Comparison of ENCODE assay signal across 5 worm cellular contexts in genomic region chrX:12241457-12241856, ce11.
TF ChIP-seq lines count a peak whose summit lies in the region.

TSS of gene cest-3 (plus strand) at chrX:12241646.

TF ChIP-seq in whole organism, L1 larva, 84 proteins besides CTCF, POLR2A, EP300 and RAD21:
- TF ChIP-seq elt-2 (tag; optimal IDR thresholded peaks at IDR 0.05; lab: Kevin White, UChicago), result peak; percentile 19
- no peak for TF ChIP-seq tlp-1 (tag; optimal IDR thresholded peaks at IDR 0.05; lab: Kevin White, UChicago)

TF ChIP-seq in whole organism, L2 larva, 48 proteins besides CTCF, POLR2A, EP300 and RAD21:
- TF ChIP-seq lin-11 (tag; optimal IDR thresholded peaks at IDR 0.05; lab: Kevin White, UChicago) (no peak), fos-1 (tag; optimal IDR thresholded peaks at IDR 0.05; lab: Kevin White, UChicago) (peak; percentile 13), ztf-4 (tag; optimal IDR thresholded peaks at IDR 0.05; lab: Kevin White, UChicago) (no peak), sma-9 (GFP tag; optimal IDR thresholded peaks at IDR 0.05; lab: Kevin White, UChicago) (peak; percentile 7), sma-9 (tag; optimal IDR thresholded peaks at IDR 0.05; lab: Kevin White, UChicago) (no peak)
TF ChIP-seq in whole organism, L2 larva: peak in this region for 2.

TF ChIP-seq in whole organism, L3 larva, 47 proteins besides CTCF, POLR2A, EP300 and RAD21:
- no peak for TF ChIP-seq nhr-76 (tag; optimal IDR thresholded peaks at IDR 0.05; lab: Kevin White, UChicago)
- peak; percentile 50 for TF ChIP-seq pqm-1 (tag; optimal IDR thresholded peaks at IDR 0.05; lab: Kevin White, UChicago)
- TF ChIP-seq pha-4 (tag; optimal IDR thresholded peaks at IDR 0.05; lab: Kevin White, UChicago), result peak; percentile 53
- TF ChIP-seq elt-2 (tag; optimal IDR thresholded peaks at IDR 0.05; lab: Kevin White, UChicago), result peak; percentile 37

TF ChIP-seq in whole organism, L4 larva, 104 proteins besides CTCF, POLR2A, EP300 and RAD21:
- peak; percentile 5 for TF ChIP-seq dve-1 (tag; optimal IDR thresholded peaks at IDR 0.05; lab: Kevin White, UChicago; ENCODE audit: insufficient read depth)
- no peak for TF ChIP-seq F44E2.7 (GFP tag; IDR thresholded peaks at IDR 0.05; lab: Robert Waterston, UW)
- no peak for TF ChIP-seq Y75B8A.6 (GFP tag; IDR thresholded peaks at IDR 0.05; lab: Robert Waterston, UW)
- no peak for TF ChIP-seq egl-27 (tag; optimal IDR thresholded peaks at IDR 0.05; lab: Kevin White, UChicago)
- TF ChIP-seq ZK337.2 (GFP tag; IDR thresholded peaks at IDR 0.05; lab: Robert Waterston, UW), result no peak
- no peak for TF ChIP-seq jun-1 (tag; optimal IDR thresholded peaks at IDR 0.05; lab: Kevin White, UChicago)
- no peak for TF ChIP-seq lin-39 (tag; optimal IDR thresholded peaks at IDR 0.05; lab: Kevin White, UChicago)
- TF ChIP-seq ctbp-1 (GFP tag; IDR thresholded peaks at IDR 0.05; lab: Robert Waterston, UW), result no peak
- TF ChIP-seq mes-2 (tag; optimal IDR thresholded peaks at IDR 0.05; lab: Kevin White, UChicago; ENCODE audit: poor library complexity, severe bottlenecking), result no peak
- TF ChIP-seq tra-1 (GFP tag; IDR thresholded peaks at IDR 0.05; lab: Robert Waterston, UW), result no peak
- TF ChIP-seq ceh-32 (tag; optimal IDR thresholded peaks at IDR 0.05; lab: Kevin White, UChicago; ENCODE audit: poor library complexity), result no peak
- no peak for TF ChIP-seq lin-38 (GFP tag; IDR thresholded peaks at IDR 0.05; lab: Robert Waterston, UW)
- no peak for TF ChIP-seq nhr-48 (tag; optimal IDR thresholded peaks at IDR 0.05; lab: Kevin White, UChicago)
- TF ChIP-seq arid-1 (GFP tag; conservative IDR thresholded peaks at IDR 0.05; lab: Robert Waterston, UW), result no peak
- no peak for TF ChIP-seq aha-1 (tag; lab: Kevin White, UChicago)
- TF ChIP-seq mxl-3 (GFP tag; optimal IDR thresholded peaks at IDR 0.05; lab: Kevin White, UChicago), result no peak
- TF ChIP-seq nhr-6 (tag; optimal IDR thresholded peaks at IDR 0.05; lab: Kevin White, UChicago), result no peak
- no peak for TF ChIP-seq set-16 (GFP tag; IDR thresholded peaks at IDR 0.05; lab: Robert Waterston, UW)
- TF ChIP-seq unc-130 (GFP tag; optimal IDR thresholded peaks at IDR 0.05; lab: Kevin White, UChicago), result no peak
- TF ChIP-seq mep-1 (tag; optimal IDR thresholded peaks at IDR 0.05; lab: Kevin White, UChicago), result no peak
- no peak for TF ChIP-seq nhr-11 (tag; optimal IDR thresholded peaks at IDR 0.05; lab: Kevin White, UChicago)
- TF ChIP-seq zfp-2 (tag; optimal IDR thresholded peaks at IDR 0.05; lab: Kevin White, UChicago), result no peak
- TF ChIP-seq F10B5.3 (tag; optimal IDR thresholded peaks at IDR 0.05; lab: Kevin White, UChicago), result no peak
- no peak for TF ChIP-seq ZK546.5 (tag; optimal IDR thresholded peaks at IDR 0.05; lab: Kevin White, UChicago)
- TF ChIP-seq sdz-12 (GFP tag; optimal IDR thresholded peaks at IDR 0.05; lab: Kevin White, UChicago), result no peak
- peak; percentile 38 for TF ChIP-seq nhr-77 (tag; optimal IDR thresholded peaks at IDR 0.05; lab: Kevin White, UChicago)
- TF ChIP-seq madf-5 (GFP tag; IDR thresholded peaks at IDR 0.05; lab: Robert Waterston, UW), result no peak
- peak; percentile 68 for TF ChIP-seq nhr-28 (tag; optimal IDR thresholded peaks at IDR 0.05; lab: Kevin White, UChicago)
- no peak for TF ChIP-seq F37D6.2 (tag; optimal IDR thresholded peaks at IDR 0.05; lab: Kevin White, UChicago)
- peak; percentile 63 for TF ChIP-seq pqm-1 (tag; optimal IDR thresholded peaks at IDR 0.05; lab: Kevin White, UChicago)
- no peak for TF ChIP-seq lin-15B (tag; optimal IDR thresholded peaks at IDR 0.05; lab: Kevin White, UChicago)
- TF ChIP-seq hlh-11 (tag; optimal IDR thresholded peaks at IDR 0.05; lab: Kevin White, UChicago), result peak; percentile 24
- no peak for TF ChIP-seq Y105C5A.15 (GFP tag; IDR thresholded peaks at IDR 0.05; lab: Robert Waterston, UW)
- no peak for TF ChIP-seq T26A8.4 (GFP tag; IDR thresholded peaks at IDR 0.05; lab: Robert Waterston, UW)
- peak; percentile 51; the same call in 1 of the 2 replicates for TF ChIP-seq dmd-6 (GFP tag; IDR thresholded peaks at IDR 0.05; lab: Robert Waterston, UW)
- no peak for TF ChIP-seq daf-16 (GFP tag; optimal IDR thresholded peaks at IDR 0.05; lab: Kevin White, UChicago)
- peak; percentile 89 for TF ChIP-seq daf-16 (tag; optimal IDR thresholded peaks at IDR 0.05; lab: Kevin White, UChicago)

TF ChIP-seq in whole organism, young adult, 124 proteins besides CTCF, POLR2A, EP300 and RAD21:
- TF ChIP-seq egl-18 (GFP tag; IDR thresholded peaks at IDR 0.05; lab: Robert Waterston, UW) (no peak), ama-1 (optimal IDR thresholded peaks at IDR 0.05; lab: Kevin White, UChicago) (no peak), ama-1 (GFP tag; optimal IDR thresholded peaks at IDR 0.05; lab: Kevin White, UChicago) (no peak), akir-1 (GFP tag; optimal IDR thresholded peaks at IDR 0.05; lab: Kevin White, UChicago) (no peak), nhr-80 (tag; optimal IDR thresholded peaks at IDR 0.05; lab: Kevin White, UChicago) (peak; percentile 68), ceh-58 (GFP tag; IDR thresholded peaks at IDR 0.05; lab: Robert Waterston, UW) (no peak), Y53F4B.3 (GFP tag; IDR thresholded peaks at IDR 0.05; lab: Robert Waterston, UW) (no peak)
